Worm (Caenorhabditis elegans): Measurements from ENCODE around the gene K09A9.8.

ce11 chrX:15630790-15631204 is 33.8 kb upstream of the K09A9.8 start:
- TF ChIP-seq atf-7 (tag; optimal IDR thresholded peaks at IDR 0.05): no peak
- no peak for TF ChIP-seq nhr-80 (tag; optimal IDR thresholded peaks at IDR 0.05)
- TF ChIP-seq hsf-1 (GFP tag; IDR thresholded peaks at IDR 0.05): no peak
- no peak for TF ChIP-seq tlf-1 (GFP tag; optimal IDR thresholded peaks at IDR 0.05)
- no peak for TF ChIP-seq rcor-1 (GFP tag; IDR thresholded peaks at IDR 0.05)
- no peak for TF ChIP-seq nhr-27 (tag; optimal IDR thresholded peaks at IDR 0.05)
- no peak for TF ChIP-seq T07F8.4 (tag; optimal IDR thresholded peaks at IDR 0.05)
- no peak for TF ChIP-seq pha-4 (tag; optimal IDR thresholded peaks at IDR 0.05)
- no peak for TF ChIP-seq F49E8.2 (tag; optimal IDR thresholded peaks at IDR 0.05; ENCODE audit: insufficient read depth)
